Fruit fly (Drosophila melanogaster) whole organism, adult: ENCODE results near the gene sfl.

Experiments used
- CG11617 ChIP-seq: fragments of 200-800 bp; sonication (Bioruptor generic); optimal IDR thresholded peaks from 2 replicates; lab custom pipeline; 2017; ENCODE audit warnings: mild to moderate bottlenecking, missing biosample characterization, missing genetic modification reagents, missing genetic modification characterization
- CG12768 ChIP-seq: fragments of 200-800 bp; sonication (Bioruptor generic); optimal IDR thresholded peaks from 2 replicates; lab custom pipeline; 2017; ENCODE audit warnings: missing biosample characterization, missing genetic modification characterization, mild to moderate bottlenecking, moderate library complexity, missing genetic modification reagents
- CG14711 ChIP-seq: fragments of 200-800 bp; sonication (Bioruptor generic); optimal IDR thresholded peaks from 2 replicates; lab custom pipeline; 2018; ENCODE audit warnings: missing biosample characterization, mild to moderate bottlenecking, missing genetic modification characterization, moderate library complexity
- CG33017 ChIP-seq: fragments of 200-800 bp; sonication (Bioruptor generic); optimal IDR thresholded peaks from 2 replicates; lab custom pipeline; 2018; ENCODE audit warnings: missing biosample characterization, mild to moderate bottlenecking, missing genetic modification characterization, moderate library complexity
- CG5204 ChIP-seq: fragments of 200-800 bp; sonication (Bioruptor generic); optimal IDR thresholded peaks from 2 replicates; lab custom pipeline; 2016; ENCODE audit warnings: missing biosample characterization, missing genetic modification characterization
- CG7045 ChIP-seq: fragments of 200-800 bp; sonication (Bioruptor generic); optimal IDR thresholded peaks from 2 replicates; lab custom pipeline; 2017; ENCODE audit warnings: missing biosample characterization, mild to moderate bottlenecking, missing genetic modification characterization
- Crg-1 ChIP-seq: fragments of 200-800 bp; sonication (Bioruptor generic); optimal IDR thresholded peaks from 2 replicates; lab custom pipeline; 2016; ENCODE audit warnings: missing biosample characterization, missing genetic modification characterization
- Mnt ChIP-seq: fragments of 200-800 bp; sonication (Bioruptor generic); optimal IDR thresholded peaks from 2 replicates; lab custom pipeline; 2016; ENCODE audit warnings: missing biosample characterization, mild to moderate bottlenecking, missing genetic modification characterization
- bab1 ChIP-seq: fragments of 200-800 bp; sonication (Bioruptor generic); optimal IDR thresholded peaks from 3 replicates; lab custom pipeline; 2019; ENCODE audit warnings: missing biosample characterization, mild to moderate bottlenecking, missing genetic modification characterization, moderate library complexity
- cic ChIP-seq: fragments of 200-800 bp; sonication (Bioruptor generic); optimal IDR thresholded peaks from 2 replicates; lab custom pipeline; 2017; ENCODE audit warnings: missing biosample characterization, mild to moderate bottlenecking, missing genetic modification characterization, moderate library complexity
- cnc ChIP-seq, 2 experiments: fragments of >200 bp; optimal IDR thresholded peaks; 2 replicates each; lab custom pipeline; 2017
- kay ChIP-seq: fragments of 200-800 bp; sonication (Bioruptor generic); peaks from one replicate; lab custom pipeline; 2016; ENCODE audit warnings: missing biosample characterization, missing genetic modification characterization, borderline replicate concordance
- ovo ChIP-seq: fragments of 200-800 bp; sonication (Bioruptor generic); optimal IDR thresholded peaks from 2 replicates; lab custom pipeline; 2016; ENCODE audit warnings: missing biosample characterization, missing genetic modification characterization

dm6 chr3L:6516901-6517300 is 21.4 kb downstream of the sfl start:
- no peak for TF ChIP-seq CG11617 (GFP tag; lab: Kevin White, UChicago)
- TF ChIP-seq CG7045, result no peak
- TF ChIP-seq kay (GFP tag; lab: Kevin White, UChicago), result peak; percentile 23
- no peak for TF ChIP-seq Mnt (GFP tag; lab: Kevin White, UChicago)
- TF ChIP-seq cnc (optimal IDR thresholded peaks at IDR 0.05; lab: Kevin White, UChicago), result no peak
- no peak for TF ChIP-seq CG12768 (GFP tag; lab: Kevin White, UChicago)
- no peak for TF ChIP-seq CG14711 (tag; lab: Kevin White, UChicago)
- no peak for TF ChIP-seq CG33017
- TF ChIP-seq CG5204 (GFP tag; lab: Kevin White, UChicago), result no peak
- TF ChIP-seq Crg-1 (GFP tag; lab: Kevin White, UChicago), result no peak
- TF ChIP-seq ovo (GFP tag; lab: Kevin White, UChicago), result no peak
- TF ChIP-seq cic (GFP tag; lab: Kevin White, UChicago), result no peak
- no peak for TF ChIP-seq bab1 (GFP tag; lab: Kevin White, UChicago)
